Worm (Caenorhabditis elegans) whole organism, L3 larva: ENCODE results near the gene K02H11.4.

Source experiments
- ama-1 ChIP-seq: fragments of 150-350 bp; optimal IDR thresholded peaks from 2 replicates; lab custom pipeline; 2018
- ceh-16 ChIP-seq: sonication (generic microtip); optimal IDR thresholded peaks from 2 replicates; lab custom pipeline; 2017; ENCODE audit warnings: missing biosample characterization, missing genetic modification characterization
- ceh-28 ChIP-seq: fragments of 150-350 bp; optimal IDR thresholded peaks from 2 replicates; lab custom pipeline; 2014; ENCODE audit warnings: missing biosample characterization, missing genetic modification reagents, missing genetic modification characterization
- ceh-82 ChIP-seq: fragments of 150-350 bp; optimal IDR thresholded peaks from 2 replicates; lab custom pipeline; 2014; ENCODE audit warnings: missing biosample characterization, missing genetic modification characterization
- ceh-9 ChIP-seq: sonication (generic microtip); optimal IDR thresholded peaks from 2 replicates; lab custom pipeline; 2018; ENCODE audit warnings: missing biosample characterization, missing genetic modification characterization
- elt-2 ChIP-seq: sonication (generic microtip); optimal IDR thresholded peaks from 2 replicates; lab custom pipeline; 2016; ENCODE audit warnings: missing genetic modification reagents, mild to moderate bottlenecking, missing genetic modification characterization, missing compliant biosample characterization
- elt-3 ChIP-seq, 3 experiments: fragments of 150-350 bp in 1 of 3; sonication (generic microtip) in 2 of 3; optimal IDR thresholded peaks; 2 replicates in 2 of 3; 4 replicates in 1 of 3; lab custom pipeline; 2014 to 2017; ENCODE audit warnings: missing biosample characterization in 3 of 3, missing genetic modification characterization in 3 of 3
- fos-1 ChIP-seq: fragments of 150-350 bp; optimal IDR thresholded peaks from 2 replicates; lab custom pipeline; 2014; ENCODE audit warnings: missing biosample characterization, missing genetic modification characterization
- nhr-12 ChIP-seq: fragments of 150-350 bp; optimal IDR thresholded peaks from 2 replicates; lab custom pipeline; 2014; ENCODE audit warnings: missing biosample characterization, missing genetic modification characterization
- nhr-76 ChIP-seq: fragments of 150-350 bp; sonication (generic microtip); optimal IDR thresholded peaks from 5 replicates; lab custom pipeline; 2014; ENCODE audit warnings: missing biosample characterization, missing genetic modification characterization
- snpc-4 ChIP-seq: fragments of 150-350 bp; optimal IDR thresholded peaks from 2 replicates; lab custom pipeline; 2014; ENCODE audit warnings: missing biosample characterization, missing genetic modification characterization

- TF ChIP-seq elt-3 (tag; optimal IDR thresholded peaks at IDR 0.05; lab: Kevin White, UChicago) (no peak), ceh-82 (tag; lab: Kevin White, UChicago) (no peak), elt-2 (no peak), nhr-76 (no peak), ama-1 (lab: Kevin White, UChicago) (no peak), fos-1 (no peak), snpc-4 (no peak), ceh-9 (no peak), ceh-28 (tag; lab: Kevin White, UChicago) (no peak), ceh-16 (no peak), nhr-12 (tag; lab: Kevin White, UChicago) (no peak)
Measured at ce11 chrV:1540249-1540648, 9.2 kb upstream of the K02H11.4 start.
